Worm (Caenorhabditis elegans) whole organism, young adult: ENCODE results near the gene rack-1.

Source experiments
- B0035.1 ChIP-seq: sonication (generic microtip); optimal IDR thresholded peaks from 2 replicates; lab custom pipeline; 2016; ENCODE audit warnings: missing genetic modification characterization, mild to moderate bottlenecking, missing compliant biosample characterization, missing genotype, missing genetic modification reagents
- F10E7.11 ChIP-seq: sonication (generic microtip); optimal IDR thresholded peaks from 2 replicates; lab custom pipeline; 2017; ENCODE audit warnings: mild to moderate bottlenecking, missing genetic modification characterization, moderate library complexity, missing compliant biosample characterization
- F33H1.4 ChIP-seq: fragments of 200-800 bp; sonication (Bioruptor generic); IDR thresholded peaks from 2 replicates; pipeline ENCODE4 v1.3.6; 2022; ENCODE audit warnings: missing genetic modification reagents, missing genetic modification characterization, missing compliant biosample characterization
- F39B2.1 ChIP-seq: fragments of 200-800 bp; sonication (Bioruptor generic); IDR thresholded peaks from 2 replicates; pipeline ENCODE4 v1.3.6; 2022; ENCODE audit warnings: missing genetic modification reagents, missing genetic modification characterization, missing compliant biosample characterization
- F55B11.4 ChIP-seq: sonication (generic microtip); optimal IDR thresholded peaks from 2 replicates; lab custom pipeline; 2016; ENCODE audit warnings: missing compliant biosample characterization, missing genetic modification characterization, borderline replicate concordance; ENCODE audit not compliant: insufficient read depth
- F57A8.1 ChIP-seq: fragments of 200-800 bp; sonication (Bioruptor generic); optimal IDR thresholded peaks from 2 replicates; lab custom pipeline; 2018; ENCODE audit warnings: mild to moderate bottlenecking, missing genetic modification characterization, moderate library complexity, missing compliant biosample characterization
- F57C9.4 ChIP-seq: sonication (generic microtip); optimal IDR thresholded peaks from 2 replicates; lab custom pipeline; 2017; ENCODE audit warnings: mild to moderate bottlenecking, missing genetic modification characterization, missing compliant biosample characterization
- T26A5.8 ChIP-seq: sonication (generic microtip); optimal IDR thresholded peaks from 2 replicates; lab custom pipeline; 2016; ENCODE audit warnings: missing genetic modification characterization, missing compliant biosample characterization
- Y53F4B.3 ChIP-seq: fragments of 200-800 bp; sonication (Bioruptor generic); IDR thresholded peaks from 2 replicates; pipeline ENCODE4 v1.3.6; 2022; ENCODE audit warnings: missing genetic modification reagents, missing genetic modification characterization, missing compliant biosample characterization
- Y56A3A.18 ChIP-seq: fragments of 200-800 bp; sonication (Bioruptor generic); IDR thresholded peaks from 2 replicates; pipeline ENCODE4 v1.3.6; 2022; ENCODE audit warnings: missing genetic modification reagents, missing genetic modification characterization, missing compliant biosample characterization
- ZK185.1 ChIP-seq: sonication (generic microtip); optimal IDR thresholded peaks from 2 replicates; lab custom pipeline; 2016; ENCODE audit warnings: mild to moderate bottlenecking, missing genetic modification characterization, missing compliant biosample characterization; ENCODE audit not compliant: poor library complexity, severe bottlenecking
- ama-1 ChIP-seq, 3 experiments: fragments of 150-350 bp in 1 of 3; sonication (generic microtip) in 2 of 3; optimal IDR thresholded peaks; 2 replicates each; lab custom pipeline; 2014 to 2018; ENCODE audit warnings: missing biosample characterization in 2 of 3, missing genetic modification characterization in 2 of 3, missing genetic modification reagents in 2 of 3
- aptf-2 ChIP-seq: fragments of 200-800 bp; sonication (Bioruptor generic); conservative IDR thresholded peaks from 2 replicates; pipeline ENCODE4 v1.3.6; 2022; ENCODE audit warnings: missing genetic modification reagents, missing genetic modification characterization, missing compliant biosample characterization
- aptf-3 ChIP-seq: fragments of 200-800 bp; sonication (Bioruptor generic); IDR thresholded peaks from 2 replicates; pipeline ENCODE4 v1.3.6; 2022; ENCODE audit warnings: missing genetic modification characterization, missing compliant biosample characterization
- attf-3 ChIP-seq: fragments of 200-800 bp; sonication (Bioruptor generic); conservative IDR thresholded peaks from 2 replicates; pipeline ENCODE4 v1.3.6; 2022; ENCODE audit warnings: missing genetic modification reagents, missing genetic modification characterization, missing compliant biosample characterization
- ccch-3 ChIP-seq: fragments of 200-800 bp; sonication (Bioruptor generic); optimal IDR thresholded peaks from 2 replicates; lab custom pipeline; 2018; ENCODE audit warnings: mild to moderate bottlenecking, missing genetic modification characterization, missing compliant biosample characterization
- ceh-100 ChIP-seq: fragments of 200-800 bp; sonication (Bioruptor generic); IDR thresholded peaks from 2 replicates; pipeline ENCODE4 v1.3.6; 2022; ENCODE audit warnings: missing genetic modification reagents, missing genetic modification characterization, missing compliant biosample characterization
- ceh-40 ChIP-seq: fragments of 200-800 bp; sonication (Bioruptor generic); IDR thresholded peaks from 2 replicates; pipeline ENCODE4 v1.3.6; 2022; ENCODE audit warnings: missing genetic modification characterization, missing compliant biosample characterization
- ceh-79 ChIP-seq: sonication (generic microtip); optimal IDR thresholded peaks from 2 replicates; lab custom pipeline; 2017; ENCODE audit warnings: mild to moderate bottlenecking, missing genetic modification characterization, missing compliant biosample characterization
- dox-1 ChIP-seq: fragments of 200-800 bp; sonication (Bioruptor generic); IDR thresholded peaks from 2 replicates; pipeline ENCODE4 v1.3.6; 2022; ENCODE audit warnings: missing genetic modification reagents, missing genetic modification characterization, missing compliant biosample characterization
- dpl-1 ChIP-seq: fragments of 150-350 bp; optimal IDR thresholded peaks from 2 replicates; lab custom pipeline; 2014; ENCODE audit warnings: missing biosample characterization, missing genetic modification reagents, missing genetic modification characterization
- ekl-4 ChIP-seq: fragments of 200-800 bp; sonication (Bioruptor generic); IDR thresholded peaks from 2 replicates; pipeline ENCODE4 v1.3.6; 2022; ENCODE audit warnings: missing genetic modification reagents, missing genetic modification characterization, missing compliant biosample characterization
- hlh-12 ChIP-seq: sonication (generic microtip); optimal IDR thresholded peaks from 2 replicates; lab custom pipeline; 2016; ENCODE audit warnings: missing genetic modification characterization, missing compliant biosample characterization
- hrde-1 ChIP-seq: sonication (generic microtip); optimal IDR thresholded peaks from 2 replicates; lab custom pipeline; 2016; ENCODE audit warnings: missing genetic modification characterization, mild to moderate bottlenecking, missing compliant biosample characterization, moderate library complexity, missing genotype, missing genetic modification reagents, borderline replicate concordance
- lag-1 ChIP-seq: fragments of 200-800 bp; sonication (Bioruptor generic); IDR thresholded peaks from 2 replicates; pipeline ENCODE4 v1.3.6; 2022; ENCODE audit warnings: missing genetic modification reagents, missing genetic modification characterization, missing compliant biosample characterization
- lin-26 ChIP-seq: fragments of 200-800 bp; sonication (Bioruptor generic); IDR thresholded peaks from 2 replicates; pipeline ENCODE4 v1.3.6; 2022; ENCODE audit warnings: missing genetic modification reagents, missing genetic modification characterization, missing compliant biosample characterization
- lin-35 ChIP-seq, 3 experiments: fragments of 150-350 bp in 2 of 3; sonication (generic microtip) in 1 of 3; optimal IDR thresholded peaks; 2 replicates each; lab custom pipeline; 2014 to 2018; ENCODE audit warnings: missing biosample characterization in 3 of 3, missing genetic modification characterization in 3 of 3, missing genetic modification reagents in 3 of 3
- lsl-1 ChIP-seq: fragments of 200-800 bp; sonication (Bioruptor generic); optimal IDR thresholded peaks from 2 replicates; lab custom pipeline; 2018; ENCODE audit warnings: mild to moderate bottlenecking, missing genetic modification characterization, moderate library complexity, missing compliant biosample characterization
- madf-10 ChIP-seq: sonication (generic microtip); optimal IDR thresholded peaks from 2 replicates; lab custom pipeline; 2016; ENCODE audit warnings: mild to moderate bottlenecking, missing genetic modification characterization, missing compliant biosample characterization
- madf-8 ChIP-seq: fragments of 200-800 bp; sonication (Bioruptor generic); conservative IDR thresholded peaks from 2 replicates; pipeline ENCODE4 v1.3.6; 2022; ENCODE audit warnings: missing genetic modification reagents, missing genetic modification characterization, missing compliant biosample characterization
- nfya-2 ChIP-seq: fragments of 200-800 bp; sonication (Bioruptor generic); IDR thresholded peaks from 2 replicates; pipeline ENCODE4 v1.3.6; 2022; ENCODE audit warnings: missing genetic modification reagents, missing genetic modification characterization, missing compliant biosample characterization
- nhr-120 ChIP-seq: fragments of 200-800 bp; sonication (Bioruptor generic); IDR thresholded peaks from 2 replicates; pipeline ENCODE4 v1.3.6; 2022; ENCODE audit warnings: missing genetic modification characterization, missing compliant biosample characterization
- nhr-90 ChIP-seq: sonication (generic microtip); optimal IDR thresholded peaks from 2 replicates; lab custom pipeline; 2016; ENCODE audit warnings: missing genotype, mild to moderate bottlenecking, missing genetic modification characterization, missing compliant biosample characterization
- pbrm-1 ChIP-seq: fragments of 200-800 bp; sonication (Bioruptor generic); IDR thresholded peaks from 2 replicates; pipeline ENCODE4 v1.3.6; 2022; ENCODE audit warnings: missing genetic modification reagents, missing genetic modification characterization, missing compliant biosample characterization
- rec-8 ChIP-seq, 2 experiments: sonication (generic microtip); optimal IDR thresholded peaks; 2 replicates each; lab custom pipeline; 2016; ENCODE audit warnings: mild to moderate bottlenecking in 2 of 2, missing genetic modification characterization in 2 of 2, missing genetic modification reagents in 2 of 2, missing genotype in 2 of 2, missing biosample characterization in 1 of 2, missing compliant biosample characterization in 1 of 2, moderate library complexity in 1 of 2
- repo-1 ChIP-seq: sonication (generic microtip); optimal IDR thresholded peaks from 2 replicates; lab custom pipeline; 2017; ENCODE audit warnings: mild to moderate bottlenecking, missing genetic modification characterization, missing compliant biosample characterization
- rpc-1 ChIP-seq, 2 experiments: fragments of 150-350 bp in 1 of 2; sonication (generic microtip) in 1 of 2; optimal IDR thresholded peaks; 2 replicates each; lab custom pipeline; 2014 to 2018; ENCODE audit warnings: missing biosample characterization in 1 of 2, missing genetic modification characterization in 1 of 2, missing genetic modification reagents in 1 of 2, missing genotype in 1 of 2
- sdz-38 ChIP-seq: sonication (generic microtip); optimal IDR thresholded peaks from 2 replicates; lab custom pipeline; 2016; ENCODE audit warnings: missing genotype, missing genetic modification characterization, missing compliant biosample characterization
- snpc-1.1 ChIP-seq: sonication (generic microtip); optimal IDR thresholded peaks from 2 replicates; lab custom pipeline; 2017; ENCODE audit warnings: missing genetic modification characterization, mild to moderate bottlenecking, missing compliant biosample characterization, antibody characterized with exemption, moderate library complexity, missing genotype, missing genetic modification reagents; ENCODE audit not compliant: insufficient read depth
- tbp1 ChIP-seq: fragments of 200-800 bp; sonication (Bioruptor generic); optimal IDR thresholded peaks from 2 replicates; lab custom pipeline; 2018; ENCODE audit warnings: mild to moderate bottlenecking, missing genetic modification characterization, missing compliant biosample characterization
- unc-130 ChIP-seq: sonication (generic microtip); optimal IDR thresholded peaks from 2 replicates; lab custom pipeline; 2016; ENCODE audit warnings: missing genetic modification reagents, missing genetic modification characterization, missing compliant biosample characterization
- ztf-26 ChIP-seq: sonication (generic microtip); optimal IDR thresholded peaks from 2 replicates; lab custom pipeline; 2017; ENCODE audit warnings: missing genetic modification characterization, missing compliant biosample characterization
- ztf-28 ChIP-seq: fragments of 200-800 bp; sonication (Bioruptor generic); IDR thresholded peaks from 2 replicates; pipeline ENCODE4 v1.3.6; 2022; ENCODE audit warnings: missing genetic modification reagents, missing genetic modification characterization, missing compliant biosample characterization

rack-1 gene

DNA sequence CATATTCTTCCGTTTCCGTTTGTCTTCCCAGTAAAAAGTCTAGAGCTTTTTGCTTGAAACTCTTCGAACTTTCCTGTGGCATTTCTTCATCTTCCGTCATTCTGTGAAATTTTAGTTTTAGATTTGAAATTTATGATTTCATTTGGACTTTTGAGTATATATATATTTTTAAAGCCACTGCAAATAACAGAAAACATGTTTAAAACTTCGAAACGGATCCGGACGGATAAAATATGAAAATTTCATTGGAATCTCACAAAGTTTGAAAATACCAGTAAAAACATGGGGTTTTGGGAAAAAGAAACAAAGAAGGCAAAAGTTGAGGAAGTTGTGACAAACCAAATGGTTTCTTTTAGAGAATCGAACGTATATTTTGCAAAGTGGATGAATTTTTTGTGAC lies 27.5 kb upstream of the rack-1 start, which contains the start of gene pigs-1:
Gene pigs-1 (minus strand): TSS at position 101 of the 400 bp plus-strand sequence.
- no peak for TF ChIP-seq ceh-79 (tag; lab: Kevin White, UChicago)

DNA sequence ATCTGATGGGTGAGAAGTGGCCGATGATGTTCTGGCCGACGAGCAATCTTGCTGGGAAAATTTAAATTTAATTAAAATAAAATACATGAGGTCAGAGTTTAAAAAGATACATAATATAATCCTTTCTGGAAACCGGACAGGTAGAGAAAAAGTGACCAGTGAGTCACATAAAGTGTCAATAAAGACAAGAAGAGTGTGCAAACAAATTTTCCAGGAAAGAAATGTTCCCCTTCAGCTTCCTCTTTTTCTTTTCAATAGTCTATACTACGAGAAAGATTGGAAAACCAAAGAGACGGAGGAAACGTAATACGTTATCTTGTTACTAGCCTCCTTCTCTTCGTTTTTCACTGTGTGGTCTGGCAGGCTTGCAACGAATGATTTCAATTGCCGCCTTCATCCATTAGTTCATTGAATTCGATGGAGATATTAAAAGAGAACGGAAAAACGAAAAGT lies 25.9 kb upstream of the rack-1 start, which contains the start of gene tsp-12:
Gene tsp-12 (minus strand): TSS at position 51 of the 453 bp plus-strand sequence.
- TF ChIP-seq ztf-26 (tag; lab: Kevin White, UChicago) (no peak), ceh-100 (no peak), lag-1 (GFP tag; lab: Robert Waterston, UW) (no peak), hrde-1 (no peak), F57A8.1 (no peak), F10E7.11 (no peak), ZK185.1 (no peak), madf-10 (tag; lab: Kevin White, UChicago) (no peak), F39B2.1 (GFP tag; lab: Robert Waterston, UW) (no peak), lsl-1 (GFP tag; lab: Kevin White, UChicago) (no peak)

DNA sequence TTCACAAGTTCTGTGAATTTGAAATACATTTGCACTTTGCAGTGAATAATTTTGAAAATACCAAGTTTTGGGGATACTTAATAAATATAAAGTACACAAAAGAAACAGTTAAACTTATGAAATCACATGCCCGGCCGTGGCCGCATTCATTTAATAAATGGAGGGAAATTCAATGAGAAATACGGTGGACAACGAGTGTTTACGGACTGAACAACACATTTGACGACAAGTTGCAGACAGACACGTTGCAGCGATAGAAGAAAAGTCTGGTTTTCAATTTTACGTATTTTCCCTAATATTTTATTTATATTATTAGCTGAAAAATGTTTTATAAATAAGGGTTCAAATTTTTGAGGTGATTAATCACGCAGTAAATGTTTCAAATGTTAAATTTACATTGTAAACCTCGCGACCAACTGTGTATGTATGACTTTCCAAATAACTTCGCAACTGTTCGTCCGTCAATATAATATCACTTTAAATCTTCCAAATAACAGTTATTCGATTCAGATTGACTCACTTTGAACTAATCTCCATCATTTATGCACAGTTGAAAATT lies 25.0 kb upstream of the rack-1 start, which contains the start of gene copg-1:
Gene copg-1 (plus strand): TSS at position 509 of the 559 bp plus-strand sequence.
- TF ChIP-seq lsl-1 (GFP tag; lab: Kevin White, UChicago) (peak; percentile 67), pbrm-1 (GFP tag; lab: Robert Waterston, UW) (no peak), hlh-12 (tag; lab: Kevin White, UChicago) (no peak), Y53F4B.3 (no peak), ccch-3 (GFP tag; lab: Kevin White, UChicago) (no peak), madf-8 (GFP tag; lab: Robert Waterston, UW) (0 out of 2 replicates have a peak, but pooled peaks have one; percentile 6), F55B11.4 (tag; lab: Kevin White, UChicago) (no peak), aptf-3 (no peak), rec-8 (tag; optimal IDR thresholded peaks at IDR 0.05; lab: Kevin White, UChicago) (no peak), T26A5.8 (tag; lab: Kevin White, UChicago) (no peak), dpl-1 (peak; percentile 24), ceh-40 (GFP tag; lab: Robert Waterston, UW) (no peak), dox-1 (GFP tag; lab: Robert Waterston, UW) (peak; percentile 51), ekl-4 (no peak), rpc-1 (optimal IDR thresholded peaks at IDR 0.05; lab: Kevin White, UChicago) (no peak), rpc-1 (tag; optimal IDR thresholded peaks at IDR 0.05; lab: Kevin White, UChicago) (no peak), ceh-100 (no peak), attf-3 (GFP tag; lab: Robert Waterston, UW) (no peak), aptf-2 (GFP tag; lab: Robert Waterston, UW) (no peak), unc-130 (GFP tag; lab: Kevin White, UChicago) (no peak), madf-10 (tag; lab: Kevin White, UChicago) (no peak), ztf-26 (tag; lab: Kevin White, UChicago) (no peak), F33H1.4 (GFP tag; lab: Robert Waterston, UW) (peak; percentile 46), lin-26 (GFP tag; lab: Robert Waterston, UW) (no peak), ztf-28 (GFP tag; lab: Robert Waterston, UW) (no peak), repo-1 (tag; lab: Kevin White, UChicago) (no peak), ama-1 (optimal IDR thresholded peaks at IDR 0.05; lab: Kevin White, UChicago) (no peak), ama-1 (GFP tag; optimal IDR thresholded peaks at IDR 0.05; lab: Kevin White, UChicago) (no peak), nhr-90 (no peak), nhr-120 (GFP tag; lab: Robert Waterston, UW) (no peak), nfya-2 (GFP tag; lab: Robert Waterston, UW) (no peak), B0035.1 (tag; lab: Kevin White, UChicago) (no peak), F57A8.1 (no peak), sdz-38 (no peak), lin-35 (GFP tag; optimal IDR thresholded peaks at IDR 0.05; lab: Kevin White, UChicago) (peak in 1 of 3 experiments; percentile 16), snpc-1.1 (tag; lab: Kevin White, UChicago) (no peak), Y56A3A.18 (GFP tag; lab: Robert Waterston, UW) (no peak), F57C9.4 (tag; lab: Kevin White, UChicago) (no peak), tbp1 (GFP tag; lab: Kevin White, UChicago) (peak; percentile 14)
